Fruit fly (Drosophila melanogaster): Measurements from ENCODE around the gene CG8507.

Gene CG8507

DNA sequence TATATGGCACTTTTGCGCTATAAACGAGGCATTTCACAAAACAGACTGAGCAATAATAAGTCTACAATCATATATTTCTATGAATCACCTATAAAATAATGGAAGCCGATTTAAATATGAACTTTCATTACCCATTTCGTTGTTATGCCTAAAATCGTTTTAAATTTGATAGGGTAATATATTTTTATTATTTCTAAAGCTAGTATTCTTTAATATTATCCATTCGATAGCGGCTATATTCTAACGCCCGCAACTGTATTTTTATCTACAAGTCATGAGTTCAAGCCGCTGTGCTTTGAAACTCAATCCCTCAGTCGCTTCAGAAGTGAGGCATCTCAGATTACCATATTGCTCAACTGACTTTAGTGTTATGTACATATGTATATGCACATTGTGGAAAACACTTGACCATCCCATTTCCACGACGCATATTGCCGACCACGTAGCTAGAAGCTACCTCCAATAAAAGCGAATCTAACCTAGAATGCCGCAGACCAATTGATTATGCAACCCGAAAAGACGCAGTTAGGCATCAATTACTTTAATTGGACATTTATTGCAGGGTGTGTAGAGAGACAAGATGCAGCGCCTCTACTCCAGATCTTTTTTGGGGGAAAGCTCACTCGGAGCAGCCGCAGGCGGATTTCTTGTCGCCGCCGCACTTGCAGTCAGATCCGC, 7.9 kb upstream of the CG8507 start:
- no peak for TF ChIP-seq ey (GFP tag; optimal IDR thresholded peaks at IDR 0.05)
- peak; percentile 33 for TF ChIP-seq Hnf4 (GFP tag; optimal IDR thresholded peaks at IDR 0.05)

DNA sequence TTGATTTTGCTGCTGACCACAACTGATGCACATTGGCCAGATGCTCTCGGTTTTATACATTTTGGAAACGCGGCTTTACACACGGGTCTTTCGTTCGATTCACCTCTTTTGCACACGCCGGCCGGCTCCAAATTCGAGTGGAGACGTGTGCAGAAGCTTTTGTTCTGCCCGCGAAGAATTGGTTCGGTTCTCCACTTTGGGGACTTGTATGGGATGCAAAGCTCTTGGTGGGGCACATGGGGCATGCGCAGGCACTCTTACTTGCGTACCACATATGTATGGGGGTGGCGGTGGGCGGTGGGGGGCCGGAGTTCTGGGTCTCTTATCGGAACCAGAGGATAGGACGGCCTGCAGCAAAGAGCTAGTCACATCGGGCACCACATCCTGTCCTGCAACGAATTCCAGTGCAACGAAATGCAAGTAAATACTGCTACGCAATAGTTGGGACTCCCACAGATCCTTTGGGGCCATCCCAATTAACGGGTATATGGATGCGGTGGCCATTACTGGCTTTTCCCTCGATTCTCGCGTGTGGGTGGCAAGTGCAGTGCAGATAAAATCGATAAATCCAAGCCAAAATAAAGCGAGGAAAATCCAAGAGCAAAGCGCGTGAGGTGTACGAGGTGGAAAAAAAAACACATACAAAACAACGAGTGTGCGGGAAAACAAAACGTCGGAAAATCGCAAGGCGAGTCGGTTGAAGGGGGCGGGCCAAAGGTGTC, 6.8 kb upstream of the CG8507 start, which contains the start of the genes MtnA and CG8500:
MtnA (minus strand) TSS at position 30 of the 722 bp plus-strand sequence.
CG8500 (plus strand) TSS at position 313 of the 722 bp plus-strand sequence.
- TF ChIP-seq GATAd (GFP tag; optimal IDR thresholded peaks at IDR 0.05) (no peak), foxo (GFP tag; optimal IDR thresholded peaks at IDR 0.05) (peak in 1 of 2 experiments; percentile 8), dsf (GFP tag; optimal IDR thresholded peaks at IDR 0.05; ENCODE audit: borderline replicate concordance) (no peak), Myc (optimal IDR thresholded peaks at IDR 0.05) (peak; percentile 8), CG32264 (GFP tag; optimal IDR thresholded peaks at IDR 0.05) (no peak), Dif (GFP tag; optimal IDR thresholded peaks at IDR 0.05; ENCODE audit: partially characterized antibody) (peak; percentile 100), Dfd (GFP tag; optimal IDR thresholded peaks at IDR 0.05) (no peak), Vsx2 (GFP tag; optimal IDR thresholded peaks at IDR 0.05; ENCODE audit: partially characterized antibody) (peak; percentile 100), h (GFP tag; optimal IDR thresholded peaks at IDR 0.05) (peak; percentile 17), rgr (GFP tag; optimal IDR thresholded peaks at IDR 0.05) (peak; percentile 48), Rel (GFP tag; optimal IDR thresholded peaks at IDR 0.05) (no peak), Rel (tag; optimal IDR thresholded peaks at IDR 0.05) (peak; percentile 54), dl (GFP tag; optimal IDR thresholded peaks at IDR 0.05; ENCODE audit: insufficient read depth in 1 of 2, partially characterized antibody in 2 of 2) (peak; percentile 97 to 99)

DNA sequence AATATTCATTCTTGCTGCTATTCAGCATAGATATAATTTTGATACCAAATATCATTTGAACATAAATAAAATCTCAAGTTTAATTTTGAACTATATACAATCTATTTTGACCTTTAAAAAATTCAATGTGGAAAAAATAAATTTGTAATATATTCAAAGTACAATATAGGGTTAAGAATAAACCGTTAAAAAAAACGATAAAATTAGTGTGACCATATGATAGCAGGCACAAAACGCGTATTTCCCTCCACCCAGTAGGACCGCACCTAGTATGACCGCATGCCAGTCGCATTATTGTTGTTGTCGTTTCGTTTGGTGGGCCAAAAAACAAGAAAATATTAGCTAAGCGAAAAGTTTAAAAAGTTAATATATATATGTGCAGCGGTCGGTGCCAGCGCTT, 1.7 kb downstream of the CG8507 start, which contains the start of gene CG8516:
CG8516 (plus strand) TSS at position 278 of the 400 bp plus-strand sequence.
- TF ChIP-seq Vsx2 (GFP tag; optimal IDR thresholded peaks at IDR 0.05; ENCODE audit: partially characterized antibody) (no peak), CG32264 (GFP tag; optimal IDR thresholded peaks at IDR 0.05) (no peak), Jra (GFP tag; optimal IDR thresholded peaks at IDR 0.05) (no peak), sage (GFP tag; optimal IDR thresholded peaks at IDR 0.05) (no peak), foxo (GFP tag; optimal IDR thresholded peaks at IDR 0.05) (peak in 1 of 2 experiments; percentile 29), Mio (GFP tag; optimal IDR thresholded peaks at IDR 0.05) (no peak), N (GFP tag; optimal IDR thresholded peaks at IDR 0.05) (no peak), dsf (GFP tag; optimal IDR thresholded peaks at IDR 0.05; ENCODE audit: borderline replicate concordance) (no peak), dmrt93B (GFP tag; optimal IDR thresholded peaks at IDR 0.05) (no peak), woc (GFP tag; optimal IDR thresholded peaks at IDR 0.05) (peak; percentile 24), brk (GFP tag; optimal IDR thresholded peaks at IDR 0.05) (no peak), ey (GFP tag; optimal IDR thresholded peaks at IDR 0.05) (no peak), br (GFP tag; optimal IDR thresholded peaks at IDR 0.05) (no peak), dl (GFP tag; optimal IDR thresholded peaks at IDR 0.05; ENCODE audit: insufficient read depth in 1 of 2, partially characterized antibody in 2 of 2) (no peak), Hnf4 (GFP tag; optimal IDR thresholded peaks at IDR 0.05) (no peak), lola (GFP tag; optimal IDR thresholded peaks at IDR 0.05) (no peak), rgr (GFP tag; optimal IDR thresholded peaks at IDR 0.05) (no peak), CG9705 (GFP tag; optimal IDR thresholded peaks at IDR 0.05) (no peak), tai (GFP tag; optimal IDR thresholded peaks at IDR 0.05) (no peak), Abd-B (GFP tag; optimal IDR thresholded peaks at IDR 0.05) (no peak), h (GFP tag; optimal IDR thresholded peaks at IDR 0.05) (peak; percentile 29), GATAd (GFP tag; optimal IDR thresholded peaks at IDR 0.05) (no peak), HLH106 (tag; optimal IDR thresholded peaks at IDR 0.05) (peak; percentile 19), Rel (GFP tag; optimal IDR thresholded peaks at IDR 0.05) (no peak), Rel (tag; optimal IDR thresholded peaks at IDR 0.05) (peak; percentile 41), sv (GFP tag; optimal IDR thresholded peaks at IDR 0.05) (peak; percentile 11), jim (GFP tag; optimal IDR thresholded peaks at IDR 0.05) (no peak), pan (optimal IDR thresholded peaks at IDR 0.05) (no peak), Sp1 (GFP tag; optimal IDR thresholded peaks at IDR 0.05) (peak; percentile 11), OdsH (GFP tag; optimal IDR thresholded peaks at IDR 0.05) (no peak)
